Fruit fly (Drosophila melanogaster) Kc167 (cell line): Measurements from ENCODE around the gene CG18180.

Experiments used
- Myc ChIP-seq: fragments of >200 bp; optimal IDR thresholded peaks from 2 replicates; lab custom pipeline; 2017; ENCODE audit warnings: missing external identifiers
- Sin3A ChIP-seq: fragments of >200 bp; optimal IDR thresholded peaks from 2 replicates; lab custom pipeline; 2018; ENCODE audit warnings: missing external identifiers
- h ChIP-seq: fragments of >200 bp; optimal IDR thresholded peaks from 3 replicates; lab custom pipeline; 2018; ENCODE audit warnings: missing external identifiers
- insv ChIP-seq: fragments of >200 bp; optimal IDR thresholded peaks from 3 replicates; lab custom pipeline; 2018; ENCODE audit warnings: missing external identifiers
- ttk ChIP-seq: sonication (Bioruptor generic); optimal IDR thresholded peaks from 2 replicates; lab custom pipeline; 2017; ENCODE audit warnings: missing external identifiers

dm6 chr3L:9680968-9681367 is 40.2 kb downstream of the CG18180 start, which contains the start of gene alphaTub67C:
- no peak for TF ChIP-seq Myc (lab: Kevin White, UChicago)
- TF ChIP-seq h, result no peak
- no peak for TF ChIP-seq ttk
- TF ChIP-seq insv (lab: Kevin White, UChicago), result no peak
- no peak for TF ChIP-seq Sin3A (lab: Kevin White, UChicago)
